Worm (Caenorhabditis elegans): ENCODE data around the gene dyci-1.

ce11 chrIV:6770407-6770883 is 14.6 kb downstream of the dyci-1 start, which contains the start of gene anat-1:
- no peak for TF ChIP-seq snpc-4 (tag; optimal IDR thresholded peaks at IDR 0.05)
- no peak for TF ChIP-seq zag-1 (tag; optimal IDR thresholded peaks at IDR 0.05)
- TF ChIP-seq ztf-4 (tag; optimal IDR thresholded peaks at IDR 0.05) = no peak
- TF ChIP-seq mab-5 (tag; optimal IDR thresholded peaks at IDR 0.05) = no peak
- TF ChIP-seq aly-2 (tag; optimal IDR thresholded peaks at IDR 0.05) = no peak
- no peak for TF ChIP-seq nhr-12 (tag; optimal IDR thresholded peaks at IDR 0.05)
- no peak for TF ChIP-seq ceh-82 (tag; optimal IDR thresholded peaks at IDR 0.05)

All from whole organism, L2 larva.